Worm (Caenorhabditis elegans): ENCODE data around the gene esyt-2.

DNA sequence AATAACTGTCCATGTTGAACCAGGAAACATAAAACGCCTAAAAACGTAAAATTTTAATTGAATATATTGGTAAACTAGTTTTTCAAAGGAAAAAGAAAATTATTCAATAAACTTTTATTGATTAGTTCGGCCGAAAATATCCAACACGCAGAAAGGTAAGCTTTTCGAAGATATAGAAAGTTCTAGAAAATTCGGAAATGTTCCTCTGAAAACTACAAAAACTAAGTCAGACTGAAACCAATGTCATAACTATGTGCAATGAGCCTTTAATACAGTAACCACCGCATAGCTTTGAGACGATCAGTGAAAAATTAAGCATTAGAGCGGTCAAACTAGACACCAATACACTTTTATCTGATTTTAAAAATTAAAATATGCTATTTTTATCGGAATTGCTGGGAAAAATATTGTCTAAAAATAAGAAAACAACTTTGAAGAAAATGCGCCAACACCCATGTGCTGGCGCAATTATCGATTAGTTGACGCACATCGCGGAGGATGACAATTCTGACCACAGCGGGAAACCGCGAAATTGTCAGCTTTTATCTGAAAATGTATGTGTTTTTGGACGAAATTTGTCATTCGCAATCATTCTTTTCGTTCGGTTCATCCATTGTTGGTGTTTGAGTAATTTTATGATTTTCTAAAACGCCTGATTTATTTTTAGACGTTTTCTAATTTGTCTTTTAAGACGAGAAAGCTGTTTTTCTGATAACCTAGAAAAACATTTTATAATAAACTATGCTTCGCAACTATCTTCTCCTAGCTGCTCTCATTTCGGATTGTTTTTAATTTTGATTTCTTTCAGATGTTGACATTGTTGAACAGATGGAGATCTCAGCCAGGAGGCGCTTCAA, 32.2 kb downstream of the esyt-2 start, which contains the start of the genes C23G10.7 and rpn-2:
- TF ChIP-seq pha-4 (tag; optimal IDR thresholded peaks at IDR 0.05) (no peak), nhr-237 (tag; optimal IDR thresholded peaks at IDR 0.05) (no peak), ces-1 (GFP tag; optimal IDR thresholded peaks at IDR 0.05) (no peak), snpc-4 (tag; optimal IDR thresholded peaks at IDR 0.05) (no peak), tbx-8 (GFP tag; optimal IDR thresholded peaks at IDR 0.05) (no peak), lsy-2 (tag; optimal IDR thresholded peaks at IDR 0.05) (peak; percentile 49), nhr-28 (tag; optimal IDR thresholded peaks at IDR 0.05) (no peak), elt-1 (tag; optimal IDR thresholded peaks at IDR 0.05; ENCODE audit: borderline replicate concordance, insufficient read depth) (no peak), blmp-1 (tag; optimal IDR thresholded peaks at IDR 0.05) (no peak)
